Fruit fly (Drosophila melanogaster) whole organism, wandering third instar larva: ENCODE data around the gene CG31457.

Experiments
- Abd-B ChIP-seq: fragments of >200 bp; optimal IDR thresholded peaks from 2 replicates; lab custom pipeline; 2017; ENCODE audit warnings: missing biosample characterization, missing genetic modification characterization
- Dfd ChIP-seq: fragments of >200 bp; optimal IDR thresholded peaks from 2 replicates; lab custom pipeline; 2017; ENCODE audit warnings: missing biosample characterization, missing genetic modification characterization
- OdsH ChIP-seq: fragments of 200-800 bp; sonication (Bioruptor generic); optimal IDR thresholded peaks from 2 replicates; lab custom pipeline; 2016; ENCODE audit warnings: missing biosample characterization, mild to moderate bottlenecking, missing genetic modification characterization
- dmrt93B ChIP-seq: fragments of 200-800 bp; sonication (Bioruptor generic); optimal IDR thresholded peaks from 2 replicates; lab custom pipeline; 2018; ENCODE audit warnings: missing biosample characterization, mild to moderate bottlenecking, missing genetic modification characterization
- foxo ChIP-seq, 2 experiments: fragments of 200-800 bp; sonication (Bioruptor generic); optimal IDR thresholded peaks; 2 replicates in 1 of 2; 3 replicates in 1 of 2; lab custom pipeline; 2016 to 2017; ENCODE audit warnings: missing biosample characterization in 2 of 2, missing genetic modification characterization in 2 of 2
- h ChIP-seq: fragments of 200-800 bp; sonication (Bioruptor generic); optimal IDR thresholded peaks from 3 replicates; lab custom pipeline; 2016; ENCODE audit warnings: missing biosample characterization, mild to moderate bottlenecking, missing genetic modification characterization
- pan ChIP-seq: fragments of >200 bp; optimal IDR thresholded peaks from 2 replicates; lab custom pipeline; 2017
- woc ChIP-seq: sonication (Bioruptor generic); optimal IDR thresholded peaks from 2 replicates; lab custom pipeline; 2016; ENCODE audit warnings: missing biosample characterization, mild to moderate bottlenecking, missing genetic modification characterization

- TF ChIP-seq Dfd (GFP tag; lab: Kevin White, UChicago) = no peak
- no peak for TF ChIP-seq dmrt93B
- TF ChIP-seq h (GFP tag; lab: Kevin White, UChicago) = no peak
- no peak for TF ChIP-seq pan
- no peak for TF ChIP-seq foxo (GFP tag; optimal IDR thresholded peaks at IDR 0.05; lab: Kevin White, UChicago)
- no peak for TF ChIP-seq Abd-B
- no peak for TF ChIP-seq woc
- TF ChIP-seq OdsH (GFP tag; lab: Kevin White, UChicago) = no peak
These were observed 3.6 kb upstream of the CG31457 start for dm6 chr3R:23131341-23131884.
